Worm (Caenorhabditis elegans) whole organism, L2 larva: ENCODE results near the gene fbxa-95.

Experiments used
- C34F6.9 ChIP-seq: fragments of 150-350 bp; optimal IDR thresholded peaks from 2 replicates; lab custom pipeline; 2014; ENCODE audit warnings: missing biosample characterization, missing genetic modification characterization
- F13H6.1 ChIP-seq: sonication (generic microtip); optimal IDR thresholded peaks from 2 replicates; lab custom pipeline; 2016; ENCODE audit warnings: missing genetic modification characterization, missing compliant biosample characterization
- R02D3.7 ChIP-seq: fragments of 150-350 bp; optimal IDR thresholded peaks from 2 replicates; lab custom pipeline; 2014; ENCODE audit warnings: missing biosample characterization, missing genetic modification characterization
- Y55F3AM.14 ChIP-seq: fragments of 200-800 bp; sonication (Bioruptor generic); optimal IDR thresholded peaks from 2 replicates; lab custom pipeline; 2018; ENCODE audit warnings: mild to moderate bottlenecking, missing genetic modification characterization, missing compliant biosample characterization
- ZK546.5 ChIP-seq: sonication (generic microtip); optimal IDR thresholded peaks from 2 replicates; lab custom pipeline; 2017; ENCODE audit warnings: missing biosample characterization, missing genetic modification characterization
- alr-1 ChIP-seq: fragments of 150-350 bp; optimal IDR thresholded peaks from 2 replicates; lab custom pipeline; 2014; ENCODE audit warnings: missing biosample characterization, missing genetic modification characterization
- aly-2 ChIP-seq: fragments of 150-350 bp; optimal IDR thresholded peaks from 2 replicates; lab custom pipeline; 2014; ENCODE audit warnings: missing biosample characterization, missing genetic modification characterization
- ama-1 ChIP-seq: fragments of 150-350 bp; optimal IDR thresholded peaks from 2 replicates; lab custom pipeline; 2018; ENCODE audit warnings: inconsistent platforms
- blmp-1 ChIP-seq: sonication (generic microtip); optimal IDR thresholded peaks from 2 replicates; lab custom pipeline; 2017; ENCODE audit warnings: missing genetic modification characterization, mild to moderate bottlenecking, missing compliant biosample characterization, antibody characterized with exemption, moderate library complexity; ENCODE audit not compliant: insufficient read depth
- ceh-82 ChIP-seq: fragments of 150-350 bp; optimal IDR thresholded peaks from 2 replicates; lab custom pipeline; 2014; ENCODE audit warnings: missing biosample characterization, missing genetic modification characterization
- dmd-4 ChIP-seq: sonication (generic microtip); optimal IDR thresholded peaks from 2 replicates; lab custom pipeline; 2017; ENCODE audit warnings: missing biosample characterization, missing genetic modification characterization
- egl-27 ChIP-seq: sonication (generic microtip); optimal IDR thresholded peaks from 3 replicates; lab custom pipeline; 2017; ENCODE audit warnings: missing biosample characterization, missing genetic modification reagents, missing genetic modification characterization
- elt-1 ChIP-seq: fragments of 150-350 bp; optimal IDR thresholded peaks from 2 replicates; lab custom pipeline; 2014; ENCODE audit warnings: missing biosample characterization, missing genetic modification characterization
- elt-3 ChIP-seq: sonication (generic microtip); optimal IDR thresholded peaks from 2 replicates; lab custom pipeline; 2017; ENCODE audit warnings: missing biosample characterization, missing genetic modification characterization
- fos-1 ChIP-seq: fragments of 150-350 bp; optimal IDR thresholded peaks from 2 replicates; lab custom pipeline; 2014; ENCODE audit warnings: missing biosample characterization, missing genetic modification characterization
- gmeb-1 ChIP-seq: fragments of 150-350 bp; optimal IDR thresholded peaks from 2 replicates; lab custom pipeline; 2014; ENCODE audit warnings: missing biosample characterization, missing genetic modification characterization
- lin-11 ChIP-seq: fragments of 150-350 bp; sonication (generic microtip); optimal IDR thresholded peaks from 2 replicates; lab custom pipeline; 2014; ENCODE audit warnings: missing biosample characterization, missing genetic modification characterization, inconsistent platforms, mixed read lengths
- lin-39 ChIP-seq: fragments of 150-350 bp; optimal IDR thresholded peaks from 2 replicates; lab custom pipeline; 2014; ENCODE audit warnings: missing biosample characterization, missing genetic modification reagents, missing genetic modification characterization
- lsy-2 ChIP-seq, 2 experiments: fragments of 150-350 bp in 1 of 2; sonication (generic microtip) in 1 of 2; optimal IDR thresholded peaks; 2 replicates each; lab custom pipeline; 2014 to 2017; ENCODE audit warnings: missing biosample characterization in 2 of 2, missing genetic modification characterization in 2 of 2
- mbf-1 ChIP-seq: sonication (generic microtip); optimal IDR thresholded peaks from 2 replicates; lab custom pipeline; 2017; ENCODE audit warnings: missing biosample characterization, missing genetic modification characterization
- mdl-1 ChIP-seq, 2 experiments: fragments of 150-350 bp in 1 of 2; sonication (generic microtip) in 1 of 2; optimal IDR thresholded peaks; 2 replicates each; lab custom pipeline; 2017; ENCODE audit warnings: missing biosample characterization in 2 of 2, missing genetic modification characterization in 2 of 2
- nhr-10 ChIP-seq: sonication (generic microtip); optimal IDR thresholded peaks from 2 replicates; lab custom pipeline; 2017; ENCODE audit warnings: missing biosample characterization, missing genetic modification characterization
- nhr-11 ChIP-seq: fragments of 150-350 bp; optimal IDR thresholded peaks from 2 replicates; lab custom pipeline; 2014; ENCODE audit warnings: missing biosample characterization, missing genetic modification characterization
- nhr-129 ChIP-seq: fragments of 150-350 bp; optimal IDR thresholded peaks from 2 replicates; lab custom pipeline; 2014; ENCODE audit warnings: missing biosample characterization, missing genetic modification characterization
- nhr-21 ChIP-seq: fragments of 150-350 bp; optimal IDR thresholded peaks from 2 replicates; lab custom pipeline; 2014; ENCODE audit warnings: missing biosample characterization, missing genetic modification characterization
- nhr-23 ChIP-seq: fragments of 150-350 bp; optimal IDR thresholded peaks from 2 replicates; lab custom pipeline; 2014; ENCODE audit warnings: missing biosample characterization, missing genetic modification reagents, missing genetic modification characterization
- nhr-6 ChIP-seq: fragments of 150-350 bp; optimal IDR thresholded peaks from 2 replicates; lab custom pipeline; 2014; ENCODE audit warnings: missing biosample characterization, missing genetic modification characterization
- nhr-77 ChIP-seq: fragments of 150-350 bp; optimal IDR thresholded peaks from 2 replicates; lab custom pipeline; 2014; ENCODE audit warnings: missing biosample characterization, missing genetic modification characterization
- peb-1 ChIP-seq: fragments of 150-350 bp; optimal IDR thresholded peaks from 2 replicates; lab custom pipeline; 2014; ENCODE audit warnings: missing biosample characterization, missing genetic modification characterization
- sem-4 ChIP-seq: fragments of 150-350 bp; optimal IDR thresholded peaks from 2 replicates; lab custom pipeline; 2014; ENCODE audit warnings: missing biosample characterization, missing genetic modification reagents, missing genetic modification characterization
- skn-1 ChIP-seq: sonication (generic microtip); optimal IDR thresholded peaks from 2 replicates; lab custom pipeline; 2017; ENCODE audit warnings: missing biosample characterization, missing genetic modification characterization
- sma-3 ChIP-seq: sonication (generic microtip); optimal IDR thresholded peaks from 2 replicates; lab custom pipeline; 2016; ENCODE audit warnings: missing genetic modification reagents, missing genetic modification characterization, missing compliant biosample characterization
- snpc-4 ChIP-seq: fragments of 150-350 bp; optimal IDR thresholded peaks from 2 replicates; lab custom pipeline; 2014; ENCODE audit warnings: missing biosample characterization, missing genetic modification characterization
- unc-39 ChIP-seq: fragments of 150-350 bp; optimal IDR thresholded peaks from 2 replicates; lab custom pipeline; 2014; ENCODE audit warnings: missing biosample characterization, missing genetic modification characterization
- unc-62 ChIP-seq: fragments of 150-350 bp; optimal IDR thresholded peaks from 2 replicates; lab custom pipeline; 2014; ENCODE audit warnings: missing biosample characterization, missing genetic modification reagents, missing genetic modification characterization
- zag-1 ChIP-seq: fragments of 150-350 bp; optimal IDR thresholded peaks from 2 replicates; lab custom pipeline; 2014; ENCODE audit warnings: missing biosample characterization, missing genetic modification characterization
- ztf-11 ChIP-seq: sonication (generic microtip); optimal IDR thresholded peaks from 2 replicates; lab custom pipeline; 2017; ENCODE audit warnings: missing biosample characterization, missing genetic modification characterization

The fbxa-95 gene

ce11 chrV:15571006-15571526 is at the start of gene fbxa-95:
Gene fbxa-95 (plus strand): TSS chrV:15571476.
- no peak for TF ChIP-seq nhr-129 (tag; lab: Kevin White, UChicago)
- no peak for TF ChIP-seq nhr-23 (tag; lab: Kevin White, UChicago)
- no peak for TF ChIP-seq aly-2 (tag; lab: Kevin White, UChicago)
- no peak for TF ChIP-seq ztf-11 (tag; lab: Kevin White, UChicago)
- no peak for TF ChIP-seq dmd-4 (tag; lab: Kevin White, UChicago)
- TF ChIP-seq gmeb-1 (tag; lab: Kevin White, UChicago), result no peak
- no peak for TF ChIP-seq egl-27 (tag; lab: Kevin White, UChicago)
- no peak for TF ChIP-seq R02D3.7 (tag; lab: Kevin White, UChicago)
- TF ChIP-seq lin-11 (tag; lab: Kevin White, UChicago), result no peak
- TF ChIP-seq unc-39 (tag; lab: Kevin White, UChicago), result no peak

ce11 chrV:15521920-15522319 is 49.4 kb upstream of the fbxa-95 start, which contains the start of gene lgc-31:
Gene lgc-31 (minus strand): TSS chrV:15522020.
- TF ChIP-seq fos-1 (no peak), lin-11 (tag; lab: Kevin White, UChicago) (no peak), elt-1 (tag; lab: Kevin White, UChicago) (no peak)

DNA sequence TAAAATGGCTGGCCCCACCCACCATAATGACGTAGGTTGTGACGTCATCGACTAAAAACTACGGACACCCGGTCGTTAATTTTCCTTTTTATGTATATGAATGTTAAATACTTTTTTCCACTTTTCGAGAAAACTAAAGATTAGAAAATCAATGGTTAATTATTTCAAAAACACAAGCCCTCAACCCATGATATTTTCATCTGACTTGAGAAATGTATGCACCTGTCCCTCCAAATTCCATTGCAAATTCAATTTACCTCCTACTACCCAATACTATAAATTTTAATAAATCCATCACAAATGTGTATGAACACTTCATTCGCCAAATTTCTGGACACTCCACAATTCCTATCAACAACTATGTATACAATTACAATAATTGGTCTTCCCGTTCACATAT is 42.2 kb upstream of the fbxa-95 start, which contains the start of gene srh-276:
srh-276 (plus strand) TSS at position 301 of the 400 bp plus-strand sequence.
- TF ChIP-seq R02D3.7 (tag; lab: Kevin White, UChicago) (no peak), C34F6.9 (no peak), fos-1 (no peak), elt-3 (tag; lab: Kevin White, UChicago) (no peak), lin-11 (tag; lab: Kevin White, UChicago) (no peak), ama-1 (lab: Kevin White, UChicago) (no peak), peb-1 (tag; lab: Kevin White, UChicago) (no peak), F13H6.1 (no peak), nhr-11 (tag; lab: Kevin White, UChicago) (no peak), ztf-11 (tag; lab: Kevin White, UChicago) (no peak), nhr-6 (tag; lab: Kevin White, UChicago) (no peak), blmp-1 (no peak), sem-4 (no peak), mbf-1 (tag; lab: Kevin White, UChicago) (no peak), snpc-4 (no peak), lin-39 (no peak), Y55F3AM.14 (GFP tag; lab: Kevin White, UChicago) (no peak), skn-1 (tag; lab: Kevin White, UChicago) (no peak), unc-62 (GFP tag; lab: Kevin White, UChicago) (no peak)

ce11 chrV:15533096-15533495 is 38.2 kb upstream of the fbxa-95 start, which contains the start of gene F21A3.11:
Gene F21A3.11 (minus strand): TSS chrV:15533212.
- peak; percentile 49 for TF ChIP-seq fos-1
- no peak for TF ChIP-seq unc-39 (tag; lab: Kevin White, UChicago)
- TF ChIP-seq R02D3.7 (tag; lab: Kevin White, UChicago), result no peak
- TF ChIP-seq egl-27 (tag; lab: Kevin White, UChicago), result no peak
- no peak for TF ChIP-seq unc-62 (GFP tag; lab: Kevin White, UChicago)
- TF ChIP-seq alr-1, result no peak
- TF ChIP-seq, all 48 proteins: peak for 1

ce11 chrV:15533864-15534263 is 37.4 kb upstream of the fbxa-95 start, which contains the start of gene F21A3.2:
Gene F21A3.2 (minus strand): TSS chrV:15533964.
- TF ChIP-seq ceh-82 (tag; lab: Kevin White, UChicago) (no peak), lsy-2 (tag; optimal IDR thresholded peaks at IDR 0.05; lab: Kevin White, UChicago) (no peak), aly-2 (tag; lab: Kevin White, UChicago) (no peak), sma-3 (no peak), nhr-77 (tag; lab: Kevin White, UChicago) (no peak), mdl-1 (tag; optimal IDR thresholded peaks at IDR 0.05; lab: Kevin White, UChicago) (no peak), blmp-1 (no peak), nhr-11 (tag; lab: Kevin White, UChicago) (no peak), nhr-21 (no peak), unc-39 (tag; lab: Kevin White, UChicago) (no peak), ztf-11 (tag; lab: Kevin White, UChicago) (no peak), ZK546.5 (tag; lab: Kevin White, UChicago) (no peak), lin-11 (tag; lab: Kevin White, UChicago) (no peak), gmeb-1 (tag; lab: Kevin White, UChicago) (no peak), nhr-10 (tag; lab: Kevin White, UChicago) (no peak), snpc-4 (no peak), egl-27 (tag; lab: Kevin White, UChicago) (no peak), zag-1 (tag; lab: Kevin White, UChicago) (no peak), elt-1 (tag; lab: Kevin White, UChicago) (no peak)
